Fruit fly (Drosophila melanogaster) whole organism, prepupa: Measurements from ENCODE around the gene bark.

ENCODE experiments used
- CG10631 ChIP-seq: fragments of 200-800 bp; sonication (Bioruptor generic); optimal IDR thresholded peaks from 2 replicates; lab custom pipeline; 2016; ENCODE audit warnings: missing biosample characterization, missing genetic modification characterization
- CG10669 ChIP-seq: fragments of 200-800 bp; sonication (Bioruptor generic); optimal IDR thresholded peaks from 3 replicates; lab custom pipeline; 2018; ENCODE audit warnings: missing biosample characterization, mild to moderate bottlenecking, missing genetic modification characterization, moderate library complexity
- CG11762 ChIP-seq: fragments of 200-800 bp; sonication (Bioruptor generic); optimal IDR thresholded peaks from 3 replicates; lab custom pipeline; 2016; ENCODE audit warnings: missing biosample characterization, missing genetic modification characterization; ENCODE audit not compliant: insufficient read depth
- CG11902 ChIP-seq: fragments of 200-800 bp; sonication (Bioruptor generic); optimal IDR thresholded peaks from 3 replicates; lab custom pipeline; 2016; ENCODE audit warnings: missing biosample characterization, missing genetic modification characterization
- CG15336 ChIP-seq: fragments of 200-800 bp; sonication (Bioruptor generic); IDR thresholded peaks from 2 replicates; pipeline ENCODE4 v1.3.6; 2022; ENCODE audit warnings: missing biosample characterization, missing genetic modification characterization
- CG1621 ChIP-seq: fragments of 200-800 bp; sonication (Bioruptor generic); optimal IDR thresholded peaks from 3 replicates; lab custom pipeline; 2018; ENCODE audit warnings: missing biosample characterization, mild to moderate bottlenecking, missing genetic modification characterization
- CG16779 ChIP-seq: fragments of 200-800 bp; sonication (Bioruptor generic); optimal IDR thresholded peaks from 3 replicates; lab custom pipeline; 2017; ENCODE audit warnings: missing biosample characterization, mild to moderate bottlenecking, missing genetic modification characterization
- CG31627 ChIP-seq: fragments of 200-800 bp; sonication (Bioruptor generic); optimal IDR thresholded peaks from 3 replicates; lab custom pipeline; 2016; ENCODE audit warnings: missing biosample characterization, missing genetic modification characterization
- CG32006 ChIP-seq: fragments of 200-800 bp; sonication (Bioruptor generic); optimal IDR thresholded peaks from 3 replicates; lab custom pipeline; 2017; ENCODE audit warnings: missing biosample characterization, mild to moderate bottlenecking, missing genetic modification characterization
- CG34406 ChIP-seq: fragments of 200-800 bp; sonication (Bioruptor generic); optimal IDR thresholded peaks from 3 replicates; lab custom pipeline; 2016; ENCODE audit warnings: missing biosample characterization, missing genetic modification characterization
- CG3919 ChIP-seq: fragments of 200-800 bp; sonication (Bioruptor generic); optimal IDR thresholded peaks from 3 replicates; lab custom pipeline; 2016; ENCODE audit warnings: missing biosample characterization, missing genetic modification characterization
- CG4318 ChIP-seq: fragments of 200-800 bp; sonication (Bioruptor generic); optimal IDR thresholded peaks from 3 replicates; lab custom pipeline; 2017; ENCODE audit warnings: missing biosample characterization, mild to moderate bottlenecking, missing genetic modification characterization
- CG6276 ChIP-seq: fragments of 200-800 bp; sonication (Bioruptor generic); optimal IDR thresholded peaks from 2 replicates; lab custom pipeline; 2017; ENCODE audit warnings: missing biosample characterization, mild to moderate bottlenecking, missing genetic modification characterization
- CG6792 ChIP-seq: fragments of 200-800 bp; sonication (Bioruptor generic); optimal IDR thresholded peaks from 3 replicates; lab custom pipeline; 2016; ENCODE audit warnings: missing biosample characterization, missing genetic modification characterization
- CG6808 ChIP-seq: fragments of 200-800 bp; sonication (Bioruptor generic); optimal IDR thresholded peaks from 3 replicates; lab custom pipeline; 2017; ENCODE audit warnings: missing biosample characterization, missing genetic modification characterization, mild to moderate bottlenecking, moderate library complexity, missing genetic modification reagents
- CG7368 ChIP-seq: fragments of 200-800 bp; sonication (Bioruptor generic); optimal IDR thresholded peaks from 3 replicates; lab custom pipeline; 2016; ENCODE audit warnings: missing biosample characterization, missing genetic modification characterization
- CG8119 ChIP-seq: fragments of 200-800 bp; sonication (Bioruptor generic); IDR thresholded peaks from 3 replicates; pipeline ENCODE4 v1.3.6; 2022; ENCODE audit warnings: missing biosample characterization, missing genetic modification characterization
- CG8319 ChIP-seq: fragments of 200-800 bp; sonication (Bioruptor generic); optimal IDR thresholded peaks from 3 replicates; lab custom pipeline; 2016; ENCODE audit warnings: missing biosample characterization, missing genetic modification characterization
- CG9139 ChIP-seq: fragments of 200-800 bp; sonication (Bioruptor generic); optimal IDR thresholded peaks from 3 replicates; lab custom pipeline; 2017; ENCODE audit warnings: missing biosample characterization, mild to moderate bottlenecking, missing genetic modification characterization
- Eip78C ChIP-seq: fragments of 200-800 bp; sonication (Bioruptor generic); peaks from one replicate; lab custom pipeline; 2016; ENCODE audit warnings: missing biosample characterization, missing genetic modification characterization
- Eip93F ChIP-seq: fragments of 200-800 bp; sonication (Bioruptor generic); optimal IDR thresholded peaks from 2 replicates; lab custom pipeline; 2016; ENCODE audit warnings: missing biosample characterization, mild to moderate bottlenecking, missing genetic modification characterization
- Ets21C ChIP-seq: fragments of 200-800 bp; sonication (Bioruptor generic); optimal IDR thresholded peaks from 3 replicates; lab custom pipeline; 2016; ENCODE audit warnings: missing biosample characterization, missing genetic modification characterization
- Ets96B ChIP-seq: fragments of 200-800 bp; optimal IDR thresholded peaks from 2 replicates; lab custom pipeline; 2019; ENCODE audit warnings: missing biosample characterization, mild to moderate bottlenecking, missing genetic modification characterization, moderate library complexity
- Gug ChIP-seq: fragments of 200-800 bp; sonication (Bioruptor generic); IDR thresholded peaks from 2 replicates; pipeline ENCODE4 v1.3.6; 2022; ENCODE audit warnings: missing biosample characterization, missing genetic modification characterization
- Hr38 ChIP-seq: sonication (Bioruptor generic); optimal IDR thresholded peaks from 2 replicates; lab custom pipeline; 2016; ENCODE audit warnings: missing biosample characterization, missing genetic modification characterization
- Hr4 ChIP-seq: fragments of 200-800 bp; sonication (Bioruptor generic); optimal IDR thresholded peaks from 3 replicates; lab custom pipeline; 2016; ENCODE audit warnings: missing biosample characterization, missing genetic modification characterization
- Lpt ChIP-seq: fragments of 200-800 bp; sonication (Bioruptor generic); optimal IDR thresholded peaks from 3 replicates; lab custom pipeline; 2016; ENCODE audit warnings: missing biosample characterization, missing genetic modification characterization
- Smox ChIP-seq: fragments of 200-800 bp; sonication (Bioruptor generic); optimal IDR thresholded peaks from 3 replicates; lab custom pipeline; 2016; ENCODE audit warnings: missing biosample characterization, missing genetic modification characterization
- Sox14 ChIP-seq: fragments of 200-800 bp; sonication (Bioruptor generic); optimal IDR thresholded peaks from 3 replicates; lab custom pipeline; 2016; ENCODE audit warnings: missing biosample characterization, missing genetic modification characterization
- Sox15 ChIP-seq: fragments of 200-800 bp; sonication (Bioruptor generic); optimal IDR thresholded peaks from 3 replicates; lab custom pipeline; 2016; ENCODE audit warnings: missing biosample characterization, missing genetic modification characterization
- achi ChIP-seq: fragments of 200-800 bp; sonication (Bioruptor generic); optimal IDR thresholded peaks from 3 replicates; lab custom pipeline; 2016; ENCODE audit warnings: missing biosample characterization, missing genetic modification characterization
- acj6 ChIP-seq: fragments of 200-800 bp; sonication (Bioruptor generic); optimal IDR thresholded peaks from 3 replicates; lab custom pipeline; 2016; ENCODE audit warnings: missing biosample characterization, missing genetic modification characterization
- dsx ChIP-seq: fragments of 200-800 bp; optimal IDR thresholded peaks from 3 replicates; lab custom pipeline; 2019; ENCODE audit warnings: missing biosample characterization, mild to moderate bottlenecking, missing genetic modification characterization, moderate library complexity; ENCODE audit not compliant: poor library complexity, severe bottlenecking
- eg ChIP-seq: fragments of 200-800 bp; sonication (Bioruptor generic); IDR thresholded peaks from 3 replicates; pipeline ENCODE4 v1.3.6; 2022; ENCODE audit warnings: missing biosample characterization, missing genetic modification characterization
- esn ChIP-seq: fragments of 200-800 bp; sonication (Bioruptor generic); optimal IDR thresholded peaks from 2 replicates; lab custom pipeline; 2016; ENCODE audit warnings: missing biosample characterization, mild to moderate bottlenecking, missing genetic modification characterization, moderate library complexity
- fd85E ChIP-seq: fragments of 200-800 bp; sonication (Bioruptor generic); optimal IDR thresholded peaks from 3 replicates; lab custom pipeline; 2016; ENCODE audit warnings: missing biosample characterization, missing genetic modification characterization
- fkh ChIP-seq: fragments of 200-800 bp; sonication (Bioruptor generic); optimal IDR thresholded peaks from 3 replicates; lab custom pipeline; 2017; ENCODE audit warnings: missing biosample characterization, mild to moderate bottlenecking, missing genetic modification characterization, moderate library complexity
- lz ChIP-seq: fragments of 200-800 bp; sonication (Bioruptor generic); optimal IDR thresholded peaks from 3 replicates; lab custom pipeline; 2016; ENCODE audit warnings: missing biosample characterization, missing genetic modification characterization
- net ChIP-seq: fragments of 200-800 bp; sonication (Bioruptor generic); optimal IDR thresholded peaks from 3 replicates; lab custom pipeline; 2016; ENCODE audit warnings: missing biosample characterization, missing genetic modification characterization
- pdm3 ChIP-seq: fragments of 200-800 bp; sonication (Bioruptor generic); optimal IDR thresholded peaks from 3 replicates; lab custom pipeline; 2016; ENCODE audit warnings: missing biosample characterization, missing genetic modification characterization
- salr ChIP-seq, 2 experiments: fragments of 200-800 bp; sonication (Bioruptor generic); optimal IDR thresholded peaks; 3 replicates each; lab custom pipeline; 2016 to 2018; ENCODE audit warnings: missing biosample characterization in 2 of 2, missing genetic modification characterization in 2 of 2, mild to moderate bottlenecking in 1 of 2
- spab ChIP-seq: fragments of 200-800 bp; sonication (Bioruptor generic); optimal IDR thresholded peaks from 2 replicates; lab custom pipeline; 2017; ENCODE audit warnings: missing biosample characterization, mild to moderate bottlenecking, missing genetic modification characterization, missing genetic modification reagents
- topi ChIP-seq: fragments of 200-800 bp; sonication (Bioruptor generic); optimal IDR thresholded peaks from 3 replicates; lab custom pipeline; 2016; ENCODE audit warnings: missing biosample characterization, missing genetic modification characterization

bark gene

DNA sequence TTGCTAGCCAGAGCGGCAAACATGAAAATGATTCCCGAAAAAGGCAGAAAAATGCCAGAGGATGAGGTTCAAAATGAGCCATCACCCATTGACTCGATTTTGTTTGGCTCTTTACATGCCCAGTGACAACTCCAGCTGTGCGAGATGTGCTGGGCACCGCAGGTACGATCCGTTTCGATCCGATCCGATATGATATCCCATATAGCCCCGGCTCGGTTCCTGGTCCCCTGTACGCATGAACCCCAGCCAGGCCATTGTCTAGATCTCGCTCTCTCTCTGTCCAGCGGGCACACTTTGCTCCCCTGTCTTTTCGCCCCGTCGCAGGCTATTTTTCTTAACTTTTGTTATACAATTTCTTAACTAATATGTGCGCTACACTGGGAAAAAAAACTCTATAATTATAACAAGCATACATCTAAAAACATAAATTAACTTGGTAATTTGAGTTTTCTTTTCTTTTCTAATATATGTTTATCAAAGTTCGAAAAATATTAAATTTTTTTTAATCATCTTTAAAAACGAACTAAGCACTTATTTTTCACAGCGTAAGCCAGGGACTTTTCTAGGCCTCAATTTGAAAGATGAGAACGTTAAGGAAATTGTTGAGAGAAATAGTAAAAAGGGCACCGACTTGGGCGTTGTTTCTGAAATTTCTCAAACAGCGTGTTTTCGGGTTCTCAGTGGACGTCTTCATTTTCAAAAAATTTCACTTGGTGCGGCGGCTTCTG lies 40.6 kb downstream of the bark start:
- TF ChIP-seq topi (no peak), pdm3 (GFP tag; lab: Kevin White, UChicago) (no peak), Smox (GFP tag; lab: Kevin White, UChicago) (no peak), eg (GFP tag; lab: Robert Waterston, UW) (no peak), Ets96B (tag; lab: Kevin White, UChicago) (no peak), Gug (GFP tag; lab: Robert Waterston, UW) (no peak), CG6792 (GFP tag; lab: Kevin White, UChicago) (no peak), CG8319 (GFP tag; lab: Kevin White, UChicago) (no peak)

- TF ChIP-seq CG10631 (GFP tag; lab: Kevin White, UChicago), result no peak
- no peak for TF ChIP-seq Smox (GFP tag; lab: Kevin White, UChicago)
- TF ChIP-seq CG4318 (GFP tag; lab: Kevin White, UChicago), result no peak
- no peak for TF ChIP-seq Eip78C
- TF ChIP-seq CG15336, result no peak
- TF ChIP-seq CG34406 (GFP tag; lab: Kevin White, UChicago), result no peak
- no peak for TF ChIP-seq CG11762 (GFP tag; lab: Kevin White, UChicago)
- no peak for TF ChIP-seq CG9139
- TF ChIP-seq CG8119 (GFP tag; lab: Robert Waterston, UW), result no peak
- TF ChIP-seq topi, result no peak
- no peak for TF ChIP-seq fd85E (GFP tag; lab: Kevin White, UChicago)
- TF ChIP-seq spab (GFP tag; lab: Kevin White, UChicago), result no peak
- TF ChIP-seq Sox14 (GFP tag; lab: Kevin White, UChicago), result no peak
- no peak for TF ChIP-seq esn (GFP tag; lab: Kevin White, UChicago)
- no peak for TF ChIP-seq Hr4 (GFP tag; lab: Kevin White, UChicago)
- no peak for TF ChIP-seq Ets21C
- TF ChIP-seq CG10669 (GFP tag; lab: Kevin White, UChicago), result no peak
- no peak for TF ChIP-seq CG11902 (GFP tag; lab: Kevin White, UChicago)
- no peak for TF ChIP-seq fkh (GFP tag; lab: Kevin White, UChicago)
- TF ChIP-seq CG1621, result no peak
Measured at dm6 chr2L:3829220-3829619, 42.3 kb downstream of the bark start.

DNA sequence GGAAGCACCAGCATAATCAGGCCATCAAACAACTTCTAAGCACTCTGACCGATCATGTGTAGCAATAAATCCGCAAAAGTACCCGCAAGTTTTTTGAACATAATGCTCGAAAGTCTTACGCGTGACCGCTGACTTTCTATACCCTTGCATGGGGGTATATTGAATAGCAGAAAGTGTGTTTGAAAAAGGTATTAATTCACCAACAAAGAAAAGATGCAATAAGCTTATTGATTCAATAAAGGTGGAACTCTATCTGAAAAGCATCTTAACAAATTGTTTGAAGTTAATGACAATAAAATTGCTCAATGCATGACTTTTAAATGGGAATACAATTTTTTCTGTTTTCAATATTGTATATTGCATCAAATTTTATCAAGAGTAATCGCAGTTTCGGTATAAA lies 44.7 kb downstream of the bark start:
- no peak for TF ChIP-seq CG31627 (GFP tag; lab: Kevin White, UChicago)
- no peak for TF ChIP-seq CG6808 (GFP tag; lab: Kevin White, UChicago)
- TF ChIP-seq Ets21C, result no peak
- no peak for TF ChIP-seq Sox14 (GFP tag; lab: Kevin White, UChicago)
- no peak for TF ChIP-seq net (GFP tag; lab: Kevin White, UChicago)
- no peak for TF ChIP-seq dsx (GFP tag; lab: Kevin White, UChicago)
- no peak for TF ChIP-seq eg (GFP tag; lab: Robert Waterston, UW)
- no peak for TF ChIP-seq Eip78C

DNA sequence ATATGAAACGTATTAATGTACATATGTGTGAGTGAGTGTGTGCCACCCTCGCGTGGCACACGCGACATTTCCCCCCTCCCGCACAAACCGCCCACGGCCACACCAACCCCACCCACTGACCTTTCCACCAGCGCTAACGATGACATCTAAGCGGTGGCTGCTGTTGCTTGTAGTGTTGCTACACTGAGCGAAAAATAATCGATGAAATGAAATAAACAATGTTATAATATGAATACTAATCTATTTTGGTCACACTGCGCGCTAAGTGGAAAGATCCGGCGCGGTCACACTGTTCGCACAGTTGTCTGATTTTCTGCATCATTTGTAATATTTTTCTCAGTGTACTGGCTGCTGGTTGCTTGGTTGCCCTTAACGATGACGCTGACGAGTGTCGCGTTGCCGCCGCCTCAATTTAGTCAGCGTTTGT lies 45.3 kb downstream of the bark start:
- peak; percentile 51 for TF ChIP-seq CG34406 (GFP tag; lab: Kevin White, UChicago)
- TF ChIP-seq CG8119 (GFP tag; lab: Robert Waterston, UW), result 0 out of 3 replicates have a peak, but pooled peaks have one; percentile 27
- TF ChIP-seq CG16779 (tag; lab: Kevin White, UChicago), result peak; percentile 26
- peak; percentile 72 for TF ChIP-seq topi
- TF ChIP-seq net (GFP tag; lab: Kevin White, UChicago), result peak; percentile 46
- peak; percentile 71 for TF ChIP-seq CG31627 (GFP tag; lab: Kevin White, UChicago)
- TF ChIP-seq salr (GFP tag; optimal IDR thresholded peaks at IDR 0.05; lab: Kevin White, UChicago), result peak; percentile 19 to 33
- TF ChIP-seq Gug (GFP tag; lab: Robert Waterston, UW), result peak; percentile 57; the same call in 1 of the 2 replicates
- TF ChIP-seq CG6276 (GFP tag; lab: Kevin White, UChicago), result no peak
- TF ChIP-seq CG7368 (GFP tag; lab: Kevin White, UChicago), result peak; percentile 24
- TF ChIP-seq Hr38 (GFP tag; lab: Kevin White, UChicago), result no peak
- peak; percentile 35 for TF ChIP-seq Sox15 (GFP tag; lab: Kevin White, UChicago)
- TF ChIP-seq CG32006 (GFP tag; lab: Kevin White, UChicago), result peak; percentile 43
- TF ChIP-seq CG15336, result 0 out of 2 replicates have a peak, but pooled peaks have one; percentile 26
- TF ChIP-seq CG10669 (GFP tag; lab: Kevin White, UChicago), result peak; percentile 64
- TF ChIP-seq Eip93F, result no peak
- peak; percentile 64 for TF ChIP-seq fkh (GFP tag; lab: Kevin White, UChicago)
- TF ChIP-seq Lpt (GFP tag; lab: Kevin White, UChicago), result peak; percentile 8
- TF ChIP-seq Sox14 (GFP tag; lab: Kevin White, UChicago), result peak; percentile 51
- TF ChIP-seq CG3919 (GFP tag; lab: Kevin White, UChicago), result peak; percentile 78
- TF ChIP-seq acj6 (GFP tag; lab: Kevin White, UChicago), result peak; percentile 50
- no peak for TF ChIP-seq fd85E (GFP tag; lab: Kevin White, UChicago)
- TF ChIP-seq CG4318 (GFP tag; lab: Kevin White, UChicago), result peak; percentile 15
- peak; percentile 70 for TF ChIP-seq lz (GFP tag; lab: Kevin White, UChicago)
- peak; percentile 59 for TF ChIP-seq achi (GFP tag; lab: Kevin White, UChicago)
- TF ChIP-seq CG1621, result peak; percentile 59
